Worm (Caenorhabditis elegans) whole organism, mixed stage, embryonic: ENCODE results near the gene T07F10.5.

ENCODE experiments used
- M03D4.4 ChIP-seq: sonication (generic microtip); optimal IDR thresholded peaks from 2 replicates; lab custom pipeline; 2017; ENCODE audit warnings: mild to moderate bottlenecking, missing genetic modification characterization, missing compliant biosample characterization
- bed-3 ChIP-seq: fragments of 200-800 bp; sonication (Bioruptor generic); optimal IDR thresholded peaks from 3 replicates; lab custom pipeline; 2018; ENCODE audit warnings: mild to moderate bottlenecking, missing genetic modification characterization, moderate library complexity, missing compliant biosample characterization
- ceh-39 ChIP-seq: fragments of 150-350 bp; optimal IDR thresholded peaks from 2 replicates; lab custom pipeline; 2014; ENCODE audit warnings: missing biosample characterization, missing genetic modification characterization
- ceh-43 ChIP-seq: fragments of 200-800 bp; sonication (Bioruptor generic); optimal IDR thresholded peaks from 2 replicates; lab custom pipeline; 2018; ENCODE audit warnings: mild to moderate bottlenecking, missing genetic modification characterization, moderate library complexity, missing compliant biosample characterization
- ceh-83 ChIP-seq: fragments of 200-800 bp; sonication (Bioruptor generic); optimal IDR thresholded peaks from 2 replicates; lab custom pipeline; 2018; ENCODE audit warnings: mild to moderate bottlenecking, missing genetic modification characterization, missing compliant biosample characterization
- ces-1 ChIP-seq: fragments of 150-350 bp; optimal IDR thresholded peaks from 2 replicates; lab custom pipeline; 2014; ENCODE audit warnings: missing biosample characterization, missing genetic modification reagents, missing genetic modification characterization
- elt-1 ChIP-seq: sonication (generic microtip); optimal IDR thresholded peaks from 2 replicates; lab custom pipeline; 2017; ENCODE audit warnings: missing genetic modification characterization, mild to moderate bottlenecking, missing compliant biosample characterization, antibody characterized with exemption, moderate library complexity, borderline replicate concordance; ENCODE audit not compliant: insufficient read depth
- elt-3 ChIP-seq: fragments of 150-350 bp; optimal IDR thresholded peaks from 2 replicates; lab custom pipeline; 2014; ENCODE audit warnings: missing biosample characterization, missing genetic modification characterization
- ham-2 ChIP-seq: fragments of 200-800 bp; sonication (Bioruptor generic); optimal IDR thresholded peaks from 2 replicates; lab custom pipeline; 2018; ENCODE audit warnings: mild to moderate bottlenecking, missing genetic modification characterization, missing compliant biosample characterization
- hlh-1 ChIP-seq: fragments of 150-350 bp; optimal IDR thresholded peaks from 2 replicates; lab custom pipeline; 2014; ENCODE audit warnings: missing biosample characterization, missing genetic modification reagents, missing genetic modification characterization
- lin-13 ChIP-seq: fragments of 150-350 bp; optimal IDR thresholded peaks from 2 replicates; lab custom pipeline; 2014; ENCODE audit warnings: missing biosample characterization, missing genetic modification characterization
- lin-32 ChIP-seq: fragments of 200-800 bp; sonication (Bioruptor generic); optimal IDR thresholded peaks from 2 replicates; lab custom pipeline; 2018; ENCODE audit warnings: mild to moderate bottlenecking, missing genetic modification characterization, missing compliant biosample characterization
- lsy-2 ChIP-seq: fragments of 150-350 bp; optimal IDR thresholded peaks from 2 replicates; lab custom pipeline; 2014; ENCODE audit warnings: missing biosample characterization, missing genetic modification characterization
- mab-5 ChIP-seq: fragments of 150-350 bp; optimal IDR thresholded peaks from 2 replicates; lab custom pipeline; 2014; ENCODE audit warnings: missing biosample characterization, missing genetic modification characterization
- mep-1 ChIP-seq: fragments of 150-350 bp; optimal IDR thresholded peaks from 2 replicates; lab custom pipeline; 2017; ENCODE audit warnings: missing biosample characterization, missing genetic modification reagents, missing genetic modification characterization, inconsistent platforms
- nhr-237 ChIP-seq: fragments of 150-350 bp; optimal IDR thresholded peaks from 2 replicates; lab custom pipeline; 2014; ENCODE audit warnings: missing biosample characterization, missing genetic modification characterization
- nhr-28 ChIP-seq: fragments of 150-350 bp; optimal IDR thresholded peaks from 2 replicates; lab custom pipeline; 2014; ENCODE audit warnings: missing biosample characterization, missing genetic modification characterization
- nhr-76 ChIP-seq: sonication (generic microtip); optimal IDR thresholded peaks from 2 replicates; lab custom pipeline; 2017; ENCODE audit warnings: missing biosample characterization, missing genetic modification characterization
- pha-4 ChIP-seq: fragments of 150-350 bp; optimal IDR thresholded peaks from 2 replicates; lab custom pipeline; 2018; ENCODE audit warnings: missing biosample characterization, missing genetic modification reagents, missing genetic modification characterization
- sem-2 ChIP-seq: fragments of 200-800 bp; sonication (Bioruptor generic); optimal IDR thresholded peaks from 2 replicates; lab custom pipeline; 2018; ENCODE audit warnings: mild to moderate bottlenecking, missing genetic modification characterization, missing compliant biosample characterization
- snpc-4 ChIP-seq: fragments of 150-350 bp; optimal IDR thresholded peaks from 2 replicates; lab custom pipeline; 2014; ENCODE audit warnings: missing biosample characterization, missing genetic modification characterization
- sptf-1 ChIP-seq: sonication (generic microtip); optimal IDR thresholded peaks from 2 replicates; lab custom pipeline; 2017; ENCODE audit warnings: mild to moderate bottlenecking, missing genetic modification characterization, moderate library complexity, missing compliant biosample characterization
- tbx-8 ChIP-seq: fragments of 200-800 bp; sonication (Bioruptor generic); optimal IDR thresholded peaks from 2 replicates; lab custom pipeline; 2018; ENCODE audit warnings: mild to moderate bottlenecking, missing genetic modification characterization, moderate library complexity, missing compliant biosample characterization
- unc-39 ChIP-seq: fragments of 150-350 bp; optimal IDR thresholded peaks from 2 replicates; lab custom pipeline; 2014; ENCODE audit warnings: missing biosample characterization, missing genetic modification characterization
- unc-62 ChIP-seq: fragments of 150-350 bp; optimal IDR thresholded peaks from 2 replicates; lab custom pipeline; 2014; ENCODE audit warnings: missing biosample characterization, missing genetic modification reagents, missing genetic modification characterization
- zip-8 ChIP-seq: fragments of 150-350 bp; optimal IDR thresholded peaks from 2 replicates; lab custom pipeline; 2014; ENCODE audit warnings: missing biosample characterization, missing genetic modification characterization

T07F10.5 gene

ce11 chrV:12901301-12901700 is 35.6 kb downstream of the T07F10.5 start:
- no peak for TF ChIP-seq lin-32 (GFP tag; lab: Kevin White, UChicago)
- TF ChIP-seq ces-1 (GFP tag; lab: Kevin White, UChicago) = peak; percentile 89
- TF ChIP-seq, all 35 proteins: peak for 1

ce11 chrV:12904054-12904453 is 38.3 kb downstream of the T07F10.5 start, which contains the start of gene ttr-27:
TSS of gene ttr-27 (minus strand) at chrV:12904098.
- TF ChIP-seq elt-3 (no peak), nhr-28 (tag; lab: Kevin White, UChicago) (no peak), hlh-1 (tag; lab: Kevin White, UChicago) (no peak), zip-8 (tag; lab: Kevin White, UChicago) (no peak), ceh-83 (GFP tag; lab: Kevin White, UChicago) (no peak), lin-13 (tag; lab: Kevin White, UChicago) (no peak)
- TF ChIP-seq, all 35 proteins: peak for 0

- TF ChIP-seq snpc-4 (tag; lab: Kevin White, UChicago) = no peak
- no peak for TF ChIP-seq pha-4 (tag; lab: Kevin White, UChicago)
- TF ChIP-seq tbx-8 (GFP tag; lab: Kevin White, UChicago) = no peak
- no peak for TF ChIP-seq sem-2
- TF ChIP-seq lin-13 (tag; lab: Kevin White, UChicago) = no peak
- TF ChIP-seq ceh-83 (GFP tag; lab: Kevin White, UChicago) = no peak
- no peak for TF ChIP-seq mab-5 (tag; lab: Kevin White, UChicago)
- TF ChIP-seq lsy-2 (tag; lab: Kevin White, UChicago) = no peak
- no peak for TF ChIP-seq ham-2
- TF ChIP-seq ceh-39 (tag; lab: Kevin White, UChicago) = no peak
- no peak for TF ChIP-seq bed-3
- TF ChIP-seq sptf-1 (tag; lab: Kevin White, UChicago) = no peak
- no peak for TF ChIP-seq hlh-1 (tag; lab: Kevin White, UChicago)
- no peak for TF ChIP-seq unc-39
- TF ChIP-seq, all 35 proteins: peak for 0
Observed at ce11 chrV:12905074-12905473, 39.4 kb downstream of the T07F10.5 start, which contains the start of gene ttr-28. TSS of gene ttr-28 (minus strand) at chrV:12905174.

ce11 chrV:12906732-12907131 is 41.0 kb downstream of the T07F10.5 start, which contains the start of gene ttr-29:
TSS of gene ttr-29 (minus strand) at chrV:12906832.
- no peak for TF ChIP-seq elt-1 (tag; lab: Kevin White, UChicago)

- TF ChIP-seq sptf-1 (tag; lab: Kevin White, UChicago) (no peak), nhr-28 (tag; lab: Kevin White, UChicago) (no peak), ham-2 (no peak), mep-1 (no peak), M03D4.4 (tag; lab: Kevin White, UChicago) (no peak), snpc-4 (tag; lab: Kevin White, UChicago) (no peak), elt-1 (tag; lab: Kevin White, UChicago) (no peak), zip-8 (tag; lab: Kevin White, UChicago) (no peak), unc-62 (GFP tag; lab: Kevin White, UChicago) (peak; percentile 79), nhr-237 (no peak), mab-5 (tag; lab: Kevin White, UChicago) (no peak), unc-39 (no peak), lsy-2 (tag; lab: Kevin White, UChicago) (no peak), lin-32 (GFP tag; lab: Kevin White, UChicago) (no peak), nhr-76 (tag; lab: Kevin White, UChicago) (no peak), hlh-1 (tag; lab: Kevin White, UChicago) (peak; percentile 43), tbx-8 (GFP tag; lab: Kevin White, UChicago) (no peak)
Observed at ce11 chrV:12907436-12907835, 41.7 kb downstream of the T07F10.5 start.

- TF ChIP-seq nhr-28 (tag; lab: Kevin White, UChicago) = no peak
- TF ChIP-seq unc-39 = no peak
- no peak for TF ChIP-seq zip-8 (tag; lab: Kevin White, UChicago)
- no peak for TF ChIP-seq elt-3
- TF ChIP-seq ceh-43 (GFP tag; lab: Kevin White, UChicago) = no peak
- peak; percentile 89 for TF ChIP-seq hlh-1 (tag; lab: Kevin White, UChicago)
Observed at ce11 chrV:12908614-12909013, 42.9 kb downstream of the T07F10.5 start.
